Worm (Caenorhabditis elegans) whole organism, L1 larva: ENCODE measurements around the gene F47D12.7.

ENCODE experiments used
- C16A3.4 ChIP-seq: fragments of 150-350 bp; optimal IDR thresholded peaks from 2 replicates; lab custom pipeline; 2014; ENCODE audit warnings: missing biosample characterization, missing genetic modification characterization
- F16B12.6 ChIP-seq: fragments of 150-350 bp; optimal IDR thresholded peaks from 2 replicates; lab custom pipeline; 2014; ENCODE audit warnings: missing biosample characterization, missing genetic modification characterization
- aly-2 ChIP-seq: fragments of 150-350 bp; optimal IDR thresholded peaks from 2 replicates; lab custom pipeline; 2014; ENCODE audit warnings: missing biosample characterization, missing genetic modification characterization
- ceh-8 ChIP-seq: fragments of 200-800 bp; sonication (Bioruptor generic); optimal IDR thresholded peaks from 2 replicates; lab custom pipeline; 2018; ENCODE audit warnings: mild to moderate bottlenecking, missing genetic modification characterization, moderate library complexity, missing compliant biosample characterization
- ceh-82 ChIP-seq, 3 experiments: fragments of 150-350 bp in 1 of 3; sonication (generic microtip) in 2 of 3; optimal IDR thresholded peaks; 2 replicates each; lab custom pipeline; 2014 to 2017; ENCODE audit warnings: missing biosample characterization in 3 of 3, missing genetic modification characterization in 3 of 3
- ceh-88 ChIP-seq: fragments of 200-800 bp; sonication (Bioruptor generic); IDR thresholded peaks from 2 replicates; pipeline ENCODE4 v1.3.6; 2022; ENCODE audit warnings: missing genetic modification characterization, missing compliant biosample characterization
- ces-1 ChIP-seq: fragments of 150-350 bp; optimal IDR thresholded peaks from 2 replicates; lab custom pipeline; 2014; ENCODE audit warnings: missing biosample characterization, missing genetic modification reagents, missing genetic modification characterization
- dpl-1 ChIP-seq, 3 experiments: fragments of 150-350 bp in 2 of 3; sonication (generic microtip) in 1 of 3; optimal IDR thresholded peaks; 2 replicates each; lab custom pipeline; 2014 to 2017; ENCODE audit warnings: missing biosample characterization in 3 of 3, missing genetic modification characterization in 3 of 3, missing genetic modification reagents in 3 of 3
- dsc-1 ChIP-seq: sonication (generic microtip); optimal IDR thresholded peaks from 2 replicates; lab custom pipeline; 2016; ENCODE audit warnings: mild to moderate bottlenecking, missing genetic modification characterization, missing compliant biosample characterization
- efl-1 ChIP-seq, 4 experiments: fragments of 150-350 bp; optimal IDR thresholded peaks in 3 of 4; peaks in 1 of 4; 1 replicate in 1 of 4; 2 replicates in 3 of 4; lab custom pipeline; 2014; ENCODE audit warnings: missing biosample characterization in 2 of 4, missing genetic modification characterization in 2 of 4, missing genetic modification reagents in 2 of 4
- egl-13 ChIP-seq: sonication (generic microtip); optimal IDR thresholded peaks from 2 replicates; lab custom pipeline; 2016; ENCODE audit warnings: missing genotype, missing genetic modification reagents, missing genetic modification characterization, missing compliant biosample characterization
- fkh-10 ChIP-seq: sonication (generic microtip); optimal IDR thresholded peaks from 2 replicates; lab custom pipeline; 2017; ENCODE audit warnings: missing biosample characterization, missing genetic modification reagents, missing genetic modification characterization
- fkh-8 ChIP-seq: sonication (generic microtip); optimal IDR thresholded peaks from 2 replicates; lab custom pipeline; 2016; ENCODE audit warnings: mild to moderate bottlenecking, missing genetic modification characterization, missing compliant biosample characterization
- hlh-4 ChIP-seq: sonication (generic microtip); optimal IDR thresholded peaks from 2 replicates; lab custom pipeline; 2016; ENCODE audit warnings: mild to moderate bottlenecking, missing genetic modification characterization, missing compliant biosample characterization
- hpl-2 ChIP-seq: fragments of 150-350 bp; optimal IDR thresholded peaks from 2 replicates; lab custom pipeline; 2014; ENCODE audit warnings: missing biosample characterization, missing genetic modification reagents, missing genetic modification characterization
- isw-1 ChIP-seq: fragments of 200-800 bp; sonication (Bioruptor generic); IDR thresholded peaks from 2 replicates; pipeline ENCODE4 v1.3.6; 2022; ENCODE audit warnings: missing genetic modification characterization, missing compliant biosample characterization
- jun-1 ChIP-seq: fragments of 150-350 bp; optimal IDR thresholded peaks from 2 replicates; lab custom pipeline; 2014; ENCODE audit warnings: missing biosample characterization, missing genetic modification reagents, missing genetic modification characterization
- lin-13 ChIP-seq: fragments of 150-350 bp; optimal IDR thresholded peaks from 2 replicates; lab custom pipeline; 2014; ENCODE audit warnings: missing biosample characterization, missing genetic modification reagents, missing genetic modification characterization
- lin-14 ChIP-seq: fragments of 200-800 bp; sonication (Bioruptor generic); optimal IDR thresholded peaks from 2 replicates; lab custom pipeline; 2018; ENCODE audit warnings: mild to moderate bottlenecking, missing genetic modification characterization, moderate library complexity, missing compliant biosample characterization
- lin-35 ChIP-seq, 2 experiments: fragments of 150-350 bp; optimal IDR thresholded peaks; 2 replicates each; lab custom pipeline; 2014; ENCODE audit warnings: missing biosample characterization in 2 of 2, missing genetic modification characterization in 2 of 2, missing genetic modification reagents in 2 of 2
- lin-39 ChIP-seq: fragments of 150-350 bp; optimal IDR thresholded peaks from 2 replicates; lab custom pipeline; 2014; ENCODE audit warnings: missing biosample characterization, missing genetic modification reagents, missing genetic modification characterization
- lir-3 ChIP-seq: sonication (generic microtip); optimal IDR thresholded peaks from 2 replicates; lab custom pipeline; 2016; ENCODE audit warnings: mild to moderate bottlenecking, missing genetic modification characterization, moderate library complexity, missing compliant biosample characterization; ENCODE audit not compliant: poor library complexity
- lsy-2 ChIP-seq, 2 experiments: fragments of 150-350 bp; optimal IDR thresholded peaks; 2 replicates each; lab custom pipeline; 2014; ENCODE audit warnings: missing biosample characterization in 2 of 2, missing genetic modification characterization in 2 of 2
- mdl-1 ChIP-seq, 2 experiments: fragments of 150-350 bp; optimal IDR thresholded peaks; 2 replicates each; lab custom pipeline; 2014 to 2017; ENCODE audit warnings: missing biosample characterization in 2 of 2, missing genetic modification characterization in 2 of 2, inconsistent platforms in 1 of 2
- mef-2 ChIP-seq: fragments of 150-350 bp; optimal IDR thresholded peaks from 2 replicates; lab custom pipeline; 2014; ENCODE audit warnings: missing biosample characterization, missing genetic modification characterization
- mep-1 ChIP-seq: fragments of 150-350 bp; optimal IDR thresholded peaks from 2 replicates; lab custom pipeline; 2014; ENCODE audit warnings: missing biosample characterization, missing genetic modification characterization
- nhr-11 ChIP-seq: fragments of 150-350 bp; optimal IDR thresholded peaks from 2 replicates; lab custom pipeline; 2014; ENCODE audit warnings: missing biosample characterization, missing genetic modification characterization
- nhr-19 ChIP-seq: fragments of 200-800 bp; sonication (Bioruptor generic); conservative IDR thresholded peaks from 2 replicates; pipeline ENCODE4 v1.3.6; 2022; ENCODE audit warnings: missing genetic modification characterization, missing compliant biosample characterization
- nhr-20 ChIP-seq: sonication (generic microtip); optimal IDR thresholded peaks from 2 replicates; lab custom pipeline; 2016; ENCODE audit warnings: mild to moderate bottlenecking, missing genetic modification characterization, missing compliant biosample characterization
- nhr-237 ChIP-seq: fragments of 150-350 bp; optimal IDR thresholded peaks from 2 replicates; lab custom pipeline; 2014; ENCODE audit warnings: missing biosample characterization, missing genetic modification characterization
- nhr-28 ChIP-seq: fragments of 150-350 bp; optimal IDR thresholded peaks from 2 replicates; lab custom pipeline; 2014; ENCODE audit warnings: missing biosample characterization, missing genetic modification characterization
- nhr-47 ChIP-seq: sonication (generic microtip); optimal IDR thresholded peaks from 2 replicates; lab custom pipeline; 2016; ENCODE audit warnings: mild to moderate bottlenecking, missing genetic modification characterization, moderate library complexity, missing compliant biosample characterization
- nhr-71 ChIP-seq: sonication (generic microtip); optimal IDR thresholded peaks from 2 replicates; lab custom pipeline; 2016; ENCODE audit warnings: mild to moderate bottlenecking, missing genetic modification characterization, moderate library complexity, missing compliant biosample characterization
- nhr-76 ChIP-seq: sonication (generic microtip); optimal IDR thresholded peaks from 2 replicates; lab custom pipeline; 2017; ENCODE audit warnings: missing biosample characterization, missing genetic modification characterization
- nhr-85 ChIP-seq: sonication (generic microtip); peaks from one replicate; lab custom pipeline; 2016; ENCODE audit warnings: missing genetic modification characterization, inconsistent platforms, missing compliant biosample characterization
- pqm-1 ChIP-seq: sonication (generic microtip); optimal IDR thresholded peaks from 3 replicates; lab custom pipeline; 2017; ENCODE audit warnings: missing biosample characterization, missing genetic modification characterization
- snpc-4 ChIP-seq: fragments of 150-350 bp; optimal IDR thresholded peaks from 2 replicates; lab custom pipeline; 2014; ENCODE audit warnings: missing biosample characterization, missing genetic modification characterization
- sox-4 ChIP-seq: sonication (generic microtip); optimal IDR thresholded peaks from 2 replicates; lab custom pipeline; 2016; ENCODE audit warnings: missing genetic modification characterization, missing compliant biosample characterization
- sptf-1 ChIP-seq: fragments of 150-350 bp; optimal IDR thresholded peaks from 2 replicates; lab custom pipeline; 2014; ENCODE audit warnings: missing biosample characterization, missing genetic modification characterization
- tbx-2 ChIP-seq: sonication (generic microtip); optimal IDR thresholded peaks from 2 replicates; lab custom pipeline; 2016; ENCODE audit warnings: missing genetic modification characterization, missing compliant biosample characterization
- unc-130 ChIP-seq: fragments of 150-350 bp; optimal IDR thresholded peaks from 2 replicates; lab custom pipeline; 2017; ENCODE audit warnings: missing biosample characterization, missing genetic modification characterization, inconsistent platforms
- unc-30 ChIP-seq: sonication (generic microtip); optimal IDR thresholded peaks from 2 replicates; lab custom pipeline; 2017; ENCODE audit warnings: missing biosample characterization, missing genetic modification characterization
- unc-62 ChIP-seq: fragments of 150-350 bp; optimal IDR thresholded peaks from 2 replicates; lab custom pipeline; 2014; ENCODE audit warnings: missing biosample characterization, missing genetic modification reagents, missing genetic modification characterization
- unc-98 ChIP-seq: fragments of 200-800 bp; sonication (Bioruptor generic); IDR thresholded peaks from 2 replicates; pipeline ENCODE4 v1.3.6; 2022; ENCODE audit warnings: missing genetic modification characterization, missing compliant biosample characterization
- zip-4 ChIP-seq: fragments of 200-800 bp; sonication (Bioruptor generic); optimal IDR thresholded peaks from 2 replicates; lab custom pipeline; 2018; ENCODE audit warnings: mild to moderate bottlenecking, missing genetic modification characterization, moderate library complexity, missing compliant biosample characterization
- ztf-11 ChIP-seq, 2 experiments: sonication (generic microtip); optimal IDR thresholded peaks; 2 replicates each; lab custom pipeline; 2016 to 2017; ENCODE audit warnings: missing genetic modification characterization in 2 of 2, missing biosample characterization in 1 of 2, missing compliant biosample characterization in 1 of 2

Gene F47D12.7

ce11 chrIII:6331211-6331782 is 35.5 kb upstream of the F47D12.7 start, which contains the start of gene C56G2.4:
Gene C56G2.4, plus strand, starts transcription at chrIII:6331732.
- TF ChIP-seq mef-2, result no peak
- no peak for TF ChIP-seq dpl-1 (GFP tag; optimal IDR thresholded peaks at IDR 0.05; lab: Kevin White, UChicago)
- no peak for TF ChIP-seq efl-1 (optimal IDR thresholded peaks at IDR 0.05; lab: Kevin White, UChicago)
- peak in 1 of 2 experiments; percentile 25 for TF ChIP-seq efl-1 (GFP tag; optimal IDR thresholded peaks at IDR 0.05 in 1 of 2; lab: Kevin White, UChicago)
- TF ChIP-seq mep-1 (tag; lab: Kevin White, UChicago), result no peak
- peak; percentile 42 for TF ChIP-seq fkh-10 (GFP tag; lab: Kevin White, UChicago)
- TF ChIP-seq tbx-2 (tag; lab: Kevin White, UChicago), result no peak
- no peak for TF ChIP-seq isw-1 (GFP tag; lab: Robert Waterston, UW)
- TF ChIP-seq nhr-237 (tag; lab: Kevin White, UChicago), result no peak
- TF ChIP-seq lin-14 (GFP tag; lab: Kevin White, UChicago), result peak; percentile 4
- no peak for TF ChIP-seq lin-39 (tag; lab: Kevin White, UChicago)

ce11 chrIII:6324139-6324538 is 28.3 kb upstream of the F47D12.7 start, which contains the start of gene C56G2.5:
Gene C56G2.5, minus strand, starts transcription at chrIII:6324239.
- TF ChIP-seq lin-35 (GFP tag; optimal IDR thresholded peaks at IDR 0.05; lab: Kevin White, UChicago), result no peak
- no peak for TF ChIP-seq sox-4
- TF ChIP-seq F16B12.6 (tag; lab: Kevin White, UChicago), result no peak
- TF ChIP-seq dsc-1 (tag; lab: Kevin White, UChicago), result no peak
- no peak for TF ChIP-seq nhr-76 (tag; lab: Kevin White, UChicago)
- no peak for TF ChIP-seq nhr-47 (tag; lab: Kevin White, UChicago)
- TF ChIP-seq ceh-8 (GFP tag; lab: Kevin White, UChicago), result no peak
- TF ChIP-seq nhr-19 (GFP tag; lab: Robert Waterston, UW), result no peak
- TF ChIP-seq egl-13 (tag; lab: Kevin White, UChicago), result no peak
- no peak for TF ChIP-seq ceh-82 (tag; optimal IDR thresholded peaks at IDR 0.05; lab: Kevin White, UChicago)
- no peak for TF ChIP-seq mep-1 (tag; lab: Kevin White, UChicago)
- TF ChIP-seq unc-130 (tag; lab: Kevin White, UChicago), result no peak
- no peak for TF ChIP-seq nhr-20 (tag; lab: Kevin White, UChicago)
- no peak for TF ChIP-seq aly-2 (tag; lab: Kevin White, UChicago)
- TF ChIP-seq ztf-11 (tag; optimal IDR thresholded peaks at IDR 0.05; lab: Kevin White, UChicago), result no peak
- no peak for TF ChIP-seq ceh-88 (GFP tag; lab: Robert Waterston, UW)
- no peak for TF ChIP-seq lin-39 (tag; lab: Kevin White, UChicago)
- no peak for TF ChIP-seq unc-30 (tag; lab: Kevin White, UChicago)
- TF ChIP-seq lin-14 (GFP tag; lab: Kevin White, UChicago), result no peak
- TF ChIP-seq, all 84 proteins: peak for 0

- TF ChIP-seq lin-39 (tag; lab: Kevin White, UChicago), result no peak
- no peak for TF ChIP-seq unc-62
- TF ChIP-seq pqm-1, result no peak
- TF ChIP-seq fkh-8 (tag; lab: Kevin White, UChicago), result no peak
- peak; percentile 79 for TF ChIP-seq lin-14 (GFP tag; lab: Kevin White, UChicago)
- no peak for TF ChIP-seq lir-3 (tag; lab: Kevin White, UChicago)
- TF ChIP-seq hlh-4 (tag; lab: Kevin White, UChicago), result no peak
- TF ChIP-seq nhr-71 (tag; lab: Kevin White, UChicago), result peak; percentile 48
- TF ChIP-seq egl-13 (tag; lab: Kevin White, UChicago), result no peak
- no peak for TF ChIP-seq isw-1 (GFP tag; lab: Robert Waterston, UW)
- TF ChIP-seq mdl-1 (tag; optimal IDR thresholded peaks at IDR 0.05; lab: Kevin White, UChicago), result no peak
- no peak for TF ChIP-seq snpc-4 (tag; lab: Kevin White, UChicago)
- TF ChIP-seq zip-4, result no peak
- peak; percentile 98 for TF ChIP-seq fkh-10 (GFP tag; lab: Kevin White, UChicago)
- TF ChIP-seq nhr-28 (tag; lab: Kevin White, UChicago), result no peak
- TF ChIP-seq C16A3.4 (tag; lab: Kevin White, UChicago), result no peak
- peak in 1 of 2 experiments; percentile 5 for TF ChIP-seq lsy-2 (tag; optimal IDR thresholded peaks at IDR 0.05; lab: Kevin White, UChicago)
- no peak for TF ChIP-seq mef-2
- no peak for TF ChIP-seq ceh-8 (GFP tag; lab: Kevin White, UChicago)
- TF ChIP-seq hpl-2, result no peak
- peak; percentile 48 for TF ChIP-seq nhr-47 (tag; lab: Kevin White, UChicago)
- no peak for TF ChIP-seq lin-13 (GFP tag; lab: Kevin White, UChicago)
- TF ChIP-seq lin-35 (GFP tag; optimal IDR thresholded peaks at IDR 0.05; lab: Kevin White, UChicago), result no peak
- TF ChIP-seq nhr-19 (GFP tag; lab: Robert Waterston, UW), result peak; percentile 18; the same call in 1 of the 2 replicates
- TF ChIP-seq ces-1, result peak; percentile 81
- no peak for TF ChIP-seq sptf-1 (tag; lab: Kevin White, UChicago)
- TF ChIP-seq jun-1 (tag; lab: Kevin White, UChicago), result no peak
- TF ChIP-seq nhr-85 (tag; lab: Kevin White, UChicago), result no peak
- TF ChIP-seq unc-98 (GFP tag; lab: Robert Waterston, UW), result no peak
- TF ChIP-seq nhr-11, result no peak
- TF ChIP-seq, all 84 proteins: peak for 7
Measured at ce11 chrIII:6317345-6317744, 21.5 kb upstream of the F47D12.7 start.
